Worm (Caenorhabditis elegans) whole organism, midembryonic: ENCODE results near the gene hsb-1.

Experiments used
- cog-1 ChIP-seq: sonication (generic microtip); optimal IDR thresholded peaks from 2 replicates; lab custom pipeline; 2016; ENCODE audit warnings: missing genetic modification characterization, missing compliant biosample characterization
- klf-2 ChIP-seq: fragments of 200-800 bp; sonication (Bioruptor generic); conservative IDR thresholded peaks from 2 replicates; pipeline ENCODE4 v1.3.6; 2022; ENCODE audit warnings: missing genetic modification reagents, missing genetic modification characterization, missing compliant biosample characterization
- ztf-23 ChIP-seq: fragments of 200-800 bp; sonication (Bioruptor generic); IDR thresholded peaks from 2 replicates; pipeline ENCODE4 v1.3.6; 2022; ENCODE audit warnings: missing genetic modification reagents, missing genetic modification characterization, missing compliant biosample characterization

- TF ChIP-seq ztf-23 (no peak), cog-1 (tag; lab: Kevin White, UChicago) (no peak), klf-2 (GFP tag; lab: Robert Waterston, UW) (no peak)
Observed at ce11 chrIV:12549014-12549413, 18.0 kb downstream of the hsb-1 start.
